Worm (Caenorhabditis elegans) whole organism, L2 larva: Measurements from ENCODE around the gene abch-1.

Experiments used
- C34F6.9 ChIP-seq: fragments of 150-350 bp; optimal IDR thresholded peaks from 2 replicates; lab custom pipeline; 2014; ENCODE audit warnings: missing biosample characterization, missing genetic modification characterization
- F13H6.1 ChIP-seq: sonication (generic microtip); optimal IDR thresholded peaks from 2 replicates; lab custom pipeline; 2016; ENCODE audit warnings: missing genetic modification characterization, missing compliant biosample characterization
- R02D3.7 ChIP-seq: fragments of 150-350 bp; optimal IDR thresholded peaks from 2 replicates; lab custom pipeline; 2014; ENCODE audit warnings: missing biosample characterization, missing genetic modification characterization
- ZK546.5 ChIP-seq: sonication (generic microtip); optimal IDR thresholded peaks from 2 replicates; lab custom pipeline; 2017; ENCODE audit warnings: missing biosample characterization, missing genetic modification characterization
- alr-1 ChIP-seq: fragments of 150-350 bp; optimal IDR thresholded peaks from 2 replicates; lab custom pipeline; 2014; ENCODE audit warnings: missing biosample characterization, missing genetic modification characterization
- aly-2 ChIP-seq: fragments of 150-350 bp; optimal IDR thresholded peaks from 2 replicates; lab custom pipeline; 2014; ENCODE audit warnings: missing biosample characterization, missing genetic modification characterization
- ama-1 ChIP-seq: fragments of 150-350 bp; optimal IDR thresholded peaks from 2 replicates; lab custom pipeline; 2018; ENCODE audit warnings: inconsistent platforms
- ceh-16 ChIP-seq: fragments of 150-350 bp; optimal IDR thresholded peaks from 2 replicates; lab custom pipeline; 2014; ENCODE audit warnings: missing biosample characterization, missing genetic modification characterization
- ceh-82 ChIP-seq: fragments of 150-350 bp; optimal IDR thresholded peaks from 2 replicates; lab custom pipeline; 2014; ENCODE audit warnings: missing biosample characterization, missing genetic modification characterization
- egl-27 ChIP-seq: sonication (generic microtip); optimal IDR thresholded peaks from 3 replicates; lab custom pipeline; 2017; ENCODE audit warnings: missing biosample characterization, missing genetic modification reagents, missing genetic modification characterization
- elt-3 ChIP-seq: sonication (generic microtip); optimal IDR thresholded peaks from 2 replicates; lab custom pipeline; 2017; ENCODE audit warnings: missing biosample characterization, missing genetic modification characterization
- lin-11 ChIP-seq: fragments of 150-350 bp; sonication (generic microtip); optimal IDR thresholded peaks from 2 replicates; lab custom pipeline; 2014; ENCODE audit warnings: missing biosample characterization, missing genetic modification characterization, inconsistent platforms, mixed read lengths
- lin-39 ChIP-seq: fragments of 150-350 bp; optimal IDR thresholded peaks from 2 replicates; lab custom pipeline; 2014; ENCODE audit warnings: missing biosample characterization, missing genetic modification reagents, missing genetic modification characterization
- lsy-2 ChIP-seq, 2 experiments: fragments of 150-350 bp in 1 of 2; sonication (generic microtip) in 1 of 2; optimal IDR thresholded peaks; 2 replicates each; lab custom pipeline; 2014 to 2017; ENCODE audit warnings: missing biosample characterization in 2 of 2, missing genetic modification characterization in 2 of 2
- mdl-1 ChIP-seq, 2 experiments: fragments of 150-350 bp in 1 of 2; sonication (generic microtip) in 1 of 2; optimal IDR thresholded peaks; 2 replicates each; lab custom pipeline; 2017; ENCODE audit warnings: missing biosample characterization in 2 of 2, missing genetic modification characterization in 2 of 2
- nhr-10 ChIP-seq: sonication (generic microtip); optimal IDR thresholded peaks from 2 replicates; lab custom pipeline; 2017; ENCODE audit warnings: missing biosample characterization, missing genetic modification characterization
- nhr-11 ChIP-seq: fragments of 150-350 bp; optimal IDR thresholded peaks from 2 replicates; lab custom pipeline; 2014; ENCODE audit warnings: missing biosample characterization, missing genetic modification characterization
- nhr-12 ChIP-seq: fragments of 150-350 bp; optimal IDR thresholded peaks from 2 replicates; lab custom pipeline; 2014; ENCODE audit warnings: missing biosample characterization, missing genetic modification characterization
- nhr-21 ChIP-seq: fragments of 150-350 bp; optimal IDR thresholded peaks from 2 replicates; lab custom pipeline; 2014; ENCODE audit warnings: missing biosample characterization, missing genetic modification characterization
- nhr-23 ChIP-seq: fragments of 150-350 bp; optimal IDR thresholded peaks from 2 replicates; lab custom pipeline; 2014; ENCODE audit warnings: missing biosample characterization, missing genetic modification reagents, missing genetic modification characterization
- sem-4 ChIP-seq: fragments of 150-350 bp; optimal IDR thresholded peaks from 2 replicates; lab custom pipeline; 2014; ENCODE audit warnings: missing biosample characterization, missing genetic modification reagents, missing genetic modification characterization
- skn-1 ChIP-seq: sonication (generic microtip); optimal IDR thresholded peaks from 2 replicates; lab custom pipeline; 2017; ENCODE audit warnings: missing biosample characterization, missing genetic modification characterization
- sma-3 ChIP-seq: sonication (generic microtip); optimal IDR thresholded peaks from 2 replicates; lab custom pipeline; 2016; ENCODE audit warnings: missing genetic modification reagents, missing genetic modification characterization, missing compliant biosample characterization
- snpc-4 ChIP-seq: fragments of 150-350 bp; optimal IDR thresholded peaks from 2 replicates; lab custom pipeline; 2014; ENCODE audit warnings: missing biosample characterization, missing genetic modification characterization
- unc-39 ChIP-seq: fragments of 150-350 bp; optimal IDR thresholded peaks from 2 replicates; lab custom pipeline; 2014; ENCODE audit warnings: missing biosample characterization, missing genetic modification characterization
- unc-55 ChIP-seq: fragments of 150-350 bp; sonication (generic microtip); optimal IDR thresholded peaks from 3 replicates; lab custom pipeline; 2014; ENCODE audit warnings: missing biosample characterization, missing genetic modification reagents, missing genetic modification characterization
- unc-62 ChIP-seq: fragments of 150-350 bp; optimal IDR thresholded peaks from 2 replicates; lab custom pipeline; 2014; ENCODE audit warnings: missing biosample characterization, missing genetic modification reagents, missing genetic modification characterization
- ztf-1 ChIP-seq: fragments of 200-800 bp; sonication (Bioruptor generic); conservative IDR thresholded peaks from 2 replicates; pipeline ENCODE4 v1.3.6; 2022; ENCODE audit warnings: missing genetic modification characterization, missing compliant biosample characterization
- ztf-11 ChIP-seq: sonication (generic microtip); optimal IDR thresholded peaks from 2 replicates; lab custom pipeline; 2017; ENCODE audit warnings: missing biosample characterization, missing genetic modification characterization

The abch-1 gene

DNA sequence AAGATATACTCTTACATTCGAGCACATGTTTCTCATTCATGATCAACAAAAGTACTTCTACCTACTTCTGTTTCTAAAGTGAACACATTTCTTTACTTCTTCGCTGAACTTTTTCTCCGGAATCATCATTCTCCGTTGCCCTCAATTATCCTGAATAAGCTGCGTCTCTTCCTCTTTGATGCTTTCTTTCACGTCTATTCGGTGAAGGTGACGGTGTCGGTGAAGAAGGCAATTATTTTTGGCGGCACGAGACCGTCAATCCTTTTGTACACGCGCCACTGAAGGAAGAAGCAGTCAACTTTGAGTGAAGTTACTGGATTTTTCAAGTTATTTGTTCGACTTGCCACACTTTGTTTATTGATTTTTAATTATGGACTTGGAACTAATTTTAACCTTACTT is at the start of gene abch-1:
Gene abch-1 (minus strand): TSS at position 101 of the 400 bp plus-strand sequence.
- no peak for TF ChIP-seq unc-39 (tag; lab: Kevin White, UChicago)
- no peak for TF ChIP-seq egl-27 (tag; lab: Kevin White, UChicago)
- no peak for TF ChIP-seq nhr-11 (tag; lab: Kevin White, UChicago)
- no peak for TF ChIP-seq nhr-23 (tag; lab: Kevin White, UChicago)
- TF ChIP-seq, all 48 proteins: peak for 0

DNA sequence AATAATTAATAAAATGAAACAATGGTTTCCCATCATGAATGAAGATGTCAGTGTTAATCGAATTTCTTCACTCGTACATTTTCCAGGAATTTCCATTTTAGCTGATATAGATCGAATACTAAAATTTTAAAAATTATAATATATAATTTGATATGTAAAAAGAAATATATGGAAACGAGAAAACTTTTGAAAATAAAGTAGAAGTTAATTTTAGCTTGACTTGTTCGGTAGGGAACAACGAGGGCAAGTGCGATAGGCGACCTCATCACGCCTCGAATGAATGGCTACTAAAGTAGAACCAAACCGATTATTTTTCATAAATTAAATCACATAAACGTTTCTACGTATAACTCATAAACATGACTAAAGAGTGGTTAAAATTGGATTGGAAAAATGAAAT is 47.0 kb upstream of the abch-1 start, which contains the start of gene sra-31:
Gene sra-31 (minus strand): TSS at position 101 of the 400 bp plus-strand sequence.
- no peak for TF ChIP-seq unc-39 (tag; lab: Kevin White, UChicago)
- no peak for TF ChIP-seq C34F6.9
- no peak for TF ChIP-seq nhr-21 (tag; lab: Kevin White, UChicago)
- no peak for TF ChIP-seq unc-62
- no peak for TF ChIP-seq elt-3 (tag; lab: Kevin White, UChicago)
- TF ChIP-seq ZK546.5 (tag; lab: Kevin White, UChicago) = no peak

DNA sequence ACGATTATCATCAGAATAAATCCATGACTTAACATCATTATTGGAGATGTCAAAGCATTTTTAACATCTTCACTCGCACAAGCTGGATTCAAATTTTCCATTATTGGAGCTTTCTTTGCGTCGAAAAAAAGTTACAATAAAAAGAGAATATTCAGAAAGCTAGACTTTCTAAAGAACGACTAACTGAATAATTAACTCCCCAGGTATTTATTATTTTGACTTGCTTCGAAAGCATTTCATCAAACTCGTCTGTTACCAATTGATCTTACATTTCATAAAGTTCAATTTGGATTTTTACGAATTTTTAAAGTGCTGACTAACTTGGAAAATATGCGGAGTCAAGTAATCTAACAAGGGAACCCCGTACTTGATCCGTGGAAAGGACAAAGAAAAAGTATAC is 44.2 kb upstream of the abch-1 start, which contains the start of gene sra-29:
Gene sra-29 (minus strand): TSS at position 101 of the 400 bp plus-strand sequence.
- TF ChIP-seq ceh-82 (tag; lab: Kevin White, UChicago) (no peak), snpc-4 (tag; lab: Kevin White, UChicago) (no peak), ztf-11 (tag; lab: Kevin White, UChicago) (no peak), ceh-16 (tag; lab: Kevin White, UChicago) (no peak), R02D3.7 (no peak), nhr-12 (no peak), unc-39 (tag; lab: Kevin White, UChicago) (no peak), lsy-2 (tag; optimal IDR thresholded peaks at IDR 0.05; lab: Kevin White, UChicago) (no peak), nhr-23 (tag; lab: Kevin White, UChicago) (no peak), mdl-1 (tag; optimal IDR thresholded peaks at IDR 0.05; lab: Kevin White, UChicago) (no peak), lin-11 (tag; lab: Kevin White, UChicago) (no peak), egl-27 (tag; lab: Kevin White, UChicago) (no peak), nhr-11 (tag; lab: Kevin White, UChicago) (no peak), F13H6.1 (tag; lab: Kevin White, UChicago) (no peak)
- TF ChIP-seq, all 48 proteins: peak for 0

DNA sequence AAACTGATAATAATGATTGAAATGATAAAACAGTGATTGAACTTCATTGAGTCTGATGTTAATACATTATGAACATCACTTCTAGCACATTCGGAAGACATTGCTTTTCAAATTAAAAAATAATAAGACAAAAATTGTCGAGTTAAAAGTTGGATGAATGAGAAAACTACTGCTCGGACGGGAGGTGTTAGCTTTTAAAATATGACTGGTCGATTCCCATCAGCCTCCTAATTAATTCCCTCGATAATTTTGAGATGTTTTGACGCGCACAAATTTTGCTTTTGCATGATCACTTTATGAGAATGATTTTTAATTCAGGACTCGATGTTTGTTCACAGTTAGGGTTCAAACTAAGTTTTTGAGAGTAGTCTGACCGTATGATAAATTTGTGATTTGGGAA is 42.2 kb upstream of the abch-1 start, which contains the start of gene sra-28:
Gene sra-28 (minus strand): TSS at position 101 of the 400 bp plus-strand sequence.
- TF ChIP-seq sma-3 (GFP tag; lab: Kevin White, UChicago) (no peak), unc-55 (GFP tag; lab: Kevin White, UChicago) (no peak), unc-39 (tag; lab: Kevin White, UChicago) (no peak), ZK546.5 (tag; lab: Kevin White, UChicago) (no peak), sem-4 (tag; lab: Kevin White, UChicago) (no peak), alr-1 (tag; lab: Kevin White, UChicago) (no peak), skn-1 (tag; lab: Kevin White, UChicago) (no peak)

DNA sequence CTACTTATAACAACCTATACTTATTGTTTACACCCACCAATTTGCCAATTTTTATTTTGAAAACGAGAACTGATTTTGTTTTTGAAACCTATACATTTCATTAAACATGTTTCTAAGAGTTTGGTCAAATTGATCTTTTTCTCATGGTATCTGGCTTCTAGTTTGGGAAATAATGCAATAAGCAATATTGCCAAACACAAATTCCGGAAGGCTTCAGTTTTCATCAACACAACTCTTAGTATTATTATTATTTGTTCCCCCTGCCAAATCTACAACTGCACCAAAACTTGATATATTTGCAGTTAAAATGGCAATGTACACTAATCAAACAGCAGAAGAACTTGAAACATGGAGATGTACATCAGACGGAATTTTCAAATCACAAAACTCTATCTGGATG is 37.3 kb upstream of the abch-1 start, which contains the start of gene sra-27:
Gene sra-27 (plus strand): TSS at position 301 of the 400 bp plus-strand sequence.
- TF ChIP-seq lin-39 = no peak
- no peak for TF ChIP-seq ceh-16 (tag; lab: Kevin White, UChicago)
- TF ChIP-seq ztf-1 = no peak
- TF ChIP-seq, all 48 proteins: peak for 0

DNA sequence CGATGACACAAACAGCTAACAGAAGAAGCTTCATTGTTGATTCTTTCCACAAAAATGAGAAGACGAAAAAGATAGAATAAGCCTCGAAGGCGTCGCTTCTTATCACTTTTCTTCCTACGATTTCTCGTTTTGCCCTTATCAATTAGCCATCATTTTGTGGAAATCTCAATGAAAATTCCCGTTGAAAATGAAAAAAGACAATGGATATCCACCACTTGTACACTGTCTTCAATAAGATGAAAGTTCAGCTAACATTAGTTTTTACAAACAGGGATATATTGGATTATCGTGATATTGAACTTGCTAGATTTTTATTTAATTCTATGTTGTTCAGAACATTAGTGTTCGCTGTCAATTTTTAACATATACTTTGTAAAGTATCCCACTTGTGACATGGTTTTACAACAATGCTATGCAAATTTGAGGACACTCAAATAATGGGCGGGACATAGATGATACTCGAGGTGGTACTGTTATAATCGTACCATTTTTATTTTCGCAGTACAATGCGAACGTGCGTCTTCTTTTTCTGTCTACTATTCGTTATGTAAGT is 35.3 kb upstream of the abch-1 start, which contains the start of the genes F18C5.5 and F18C5.9:
Gene F18C5.5 (minus strand): TSS at position 101 of the 553 bp plus-strand sequence.
Gene F18C5.9 (plus strand): TSS at position 503 of the 553 bp plus-strand sequence.
- TF ChIP-seq ceh-16 (tag; lab: Kevin White, UChicago) (no peak), ceh-82 (tag; lab: Kevin White, UChicago) (no peak), lin-11 (tag; lab: Kevin White, UChicago) (no peak), nhr-10 (tag; lab: Kevin White, UChicago) (no peak), lin-39 (no peak), mdl-1 (tag; optimal IDR thresholded peaks at IDR 0.05; lab: Kevin White, UChicago) (no peak), ama-1 (lab: Kevin White, UChicago) (no peak), nhr-11 (tag; lab: Kevin White, UChicago) (no peak), aly-2 (tag; lab: Kevin White, UChicago) (no peak)
